Worm (Caenorhabditis elegans): Measurements from ENCODE around the gene Y43F8C.6.

- TF ChIP-seq F44E2.7 (GFP tag; IDR thresholded peaks at IDR 0.05) (no peak), mep-1 (tag; optimal IDR thresholded peaks at IDR 0.05) (no peak), lin-39 (tag; optimal IDR thresholded peaks at IDR 0.05) (no peak)
These were observed 15.0 kb downstream of the Y43F8C.6 start for ce11 chrV:19625719-19626118.
